Fruit fly (Drosophila melanogaster) whole organism, pupa: ENCODE measurements around the gene raskol.

ENCODE experiments used
- CG10348 ChIP-seq: fragments of 200-800 bp; sonication (Bioruptor generic); IDR thresholded peaks from 2 replicates; pipeline ENCODE4 v1.3.6; 2022; ENCODE audit warnings: missing biosample characterization, missing genetic modification characterization
- CG12605 ChIP-seq: fragments of 200-800 bp; sonication (Bioruptor generic); IDR thresholded peaks from 2 replicates; pipeline ENCODE4 v1.3.6; 2022; ENCODE audit warnings: missing biosample characterization, missing genetic modification characterization
- CG13204 ChIP-seq: fragments of 200-800 bp; sonication (Bioruptor generic); optimal IDR thresholded peaks from 2 replicates; lab custom pipeline; 2018; ENCODE audit warnings: missing biosample characterization, mild to moderate bottlenecking, missing genetic modification characterization, moderate library complexity
- CG14655 ChIP-seq: fragments of 200-800 bp; sonication (Bioruptor generic); optimal IDR thresholded peaks from 3 replicates; lab custom pipeline; 2017; ENCODE audit warnings: mild to moderate bottlenecking, missing biosample characterization, missing genetic modification reagents, missing genetic modification characterization
- CG15710 ChIP-seq: fragments of 200-800 bp; sonication (Bioruptor generic); optimal IDR thresholded peaks from 2 replicates; lab custom pipeline; 2018; ENCODE audit warnings: missing biosample characterization, mild to moderate bottlenecking, missing genetic modification characterization, moderate library complexity
- CG17806 ChIP-seq: fragments of 200-800 bp; sonication (Bioruptor generic); optimal IDR thresholded peaks from 2 replicates; lab custom pipeline; 2018; ENCODE audit warnings: missing biosample characterization, mild to moderate bottlenecking, missing genetic modification characterization, moderate library complexity
- CG32121 ChIP-seq: fragments of 200-800 bp; sonication (Bioruptor generic); IDR thresholded peaks from 2 replicates; pipeline ENCODE4 v1.3.6; 2022; ENCODE audit warnings: missing biosample characterization, missing genetic modification characterization
- CG34367 ChIP-seq: fragments of 200-800 bp; sonication (Bioruptor generic); optimal IDR thresholded peaks from 2 replicates; lab custom pipeline; 2018; ENCODE audit warnings: missing biosample characterization, mild to moderate bottlenecking, missing genetic modification characterization
- CG4496 ChIP-seq: fragments of 200-800 bp; sonication (Bioruptor generic); IDR thresholded peaks from 3 replicates; pipeline ENCODE4 v1.3.6; 2022; ENCODE audit warnings: missing biosample characterization, missing genetic modification characterization
- CG8159 ChIP-seq: fragments of 200-800 bp; sonication (Bioruptor generic); optimal IDR thresholded peaks from 3 replicates; lab custom pipeline; 2018; ENCODE audit warnings: missing biosample characterization, mild to moderate bottlenecking, missing genetic modification characterization, moderate library complexity
- CG8301 ChIP-seq: fragments of 200-800 bp; sonication (Bioruptor generic); optimal IDR thresholded peaks from 2 replicates; lab custom pipeline; 2018; ENCODE audit warnings: missing biosample characterization, mild to moderate bottlenecking, missing genetic modification characterization
- CG9948 ChIP-seq: fragments of 200-800 bp; sonication (Bioruptor generic); optimal IDR thresholded peaks from 2 replicates; lab custom pipeline; 2018; ENCODE audit warnings: missing biosample characterization, mild to moderate bottlenecking, missing genetic modification characterization, moderate library complexity
- D1 ChIP-seq: fragments of 200-800 bp; sonication (Bioruptor generic); optimal IDR thresholded peaks from 2 replicates; lab custom pipeline; 2018; ENCODE audit warnings: missing biosample characterization, mild to moderate bottlenecking, missing genetic modification characterization, moderate library complexity
- EcR ChIP-seq: fragments of 200-800 bp; sonication (Bioruptor generic); optimal IDR thresholded peaks from 3 replicates; lab custom pipeline; 2019; ENCODE audit warnings: missing biosample characterization, missing genetic modification characterization, mild to moderate bottlenecking, moderate library complexity, missing genetic modification reagents
- Ets98B ChIP-seq: fragments of 200-800 bp; sonication (Bioruptor generic); IDR thresholded peaks from 2 replicates; pipeline ENCODE4 v1.3.6; 2022; ENCODE audit warnings: missing biosample characterization, missing genetic modification characterization
- Pif1A ChIP-seq: fragments of 200-800 bp; sonication (Bioruptor generic); optimal IDR thresholded peaks from 3 replicates; lab custom pipeline; 2016; ENCODE audit warnings: missing biosample characterization, missing genetic modification characterization
- Pif1B ChIP-seq: fragments of 200-800 bp; sonication (Bioruptor generic); optimal IDR thresholded peaks from 3 replicates; lab custom pipeline; 2016; ENCODE audit warnings: missing biosample characterization, missing genetic modification characterization
- Snoo ChIP-seq: fragments of 200-800 bp; sonication (Bioruptor generic); optimal IDR thresholded peaks from 3 replicates; lab custom pipeline; 2017; ENCODE audit warnings: missing biosample characterization, mild to moderate bottlenecking, missing genetic modification characterization, inconsistent platforms
- fd96Ca ChIP-seq: fragments of 200-800 bp; sonication (Bioruptor generic); IDR thresholded peaks from 3 replicates; pipeline ENCODE4 v1.3.6; 2022; ENCODE audit warnings: missing biosample characterization, missing genetic modification characterization
- gl ChIP-seq: fragments of 200-800 bp; sonication (Bioruptor generic); optimal IDR thresholded peaks from 2 replicates; lab custom pipeline; 2018; ENCODE audit warnings: missing biosample characterization, mild to moderate bottlenecking, missing genetic modification characterization
- rn ChIP-seq: fragments of 200-800 bp; sonication (Bioruptor generic); IDR thresholded peaks from 2 replicates; pipeline ENCODE4 v1.3.6; 2022; ENCODE audit warnings: missing biosample characterization, missing genetic modification characterization

raskol gene

dm6 chrX:17760522-17760921, 50.6 kb downstream of the raskol start:
- TF ChIP-seq CG14655: no peak
- peak; percentile 40 for TF ChIP-seq CG34367
- peak; percentile 38 for TF ChIP-seq CG15710 (tag; lab: Kevin White, UChicago)
- TF ChIP-seq fd96Ca: no peak
- TF ChIP-seq CG32121 (GFP tag; lab: Robert Waterston, UW): no peak
- no peak for TF ChIP-seq CG8301 (tag; lab: Kevin White, UChicago)
- TF ChIP-seq EcR: no peak
- TF ChIP-seq CG8159 (tag; lab: Kevin White, UChicago): peak; percentile 61
- TF ChIP-seq gl (tag; lab: Kevin White, UChicago): no peak
- TF ChIP-seq Pif1A: peak; percentile 15
- no peak for TF ChIP-seq CG13204 (GFP tag; lab: Kevin White, UChicago)
- no peak for TF ChIP-seq CG4496 (GFP tag; lab: Robert Waterston, UW)
- no peak for TF ChIP-seq D1
- no peak for TF ChIP-seq rn (GFP tag; lab: Robert Waterston, UW)
- peak; percentile 5 for TF ChIP-seq Pif1B (GFP tag; lab: Kevin White, UChicago)
- no peak for TF ChIP-seq CG12605 (GFP tag; lab: Robert Waterston, UW)
- peak; percentile 52 for TF ChIP-seq CG17806
- TF ChIP-seq CG10348 (GFP tag; lab: Robert Waterston, UW): no peak
- TF ChIP-seq CG9948 (tag; lab: Kevin White, UChicago): peak; percentile 57
- no peak for TF ChIP-seq Ets98B (GFP tag; lab: Robert Waterston, UW)
- TF ChIP-seq Snoo (tag; lab: Kevin White, UChicago): peak; percentile 54

dm6 chrX:17762270-17762669, 52.3 kb downstream of the raskol start:
- TF ChIP-seq fd96Ca (no peak), CG12605 (GFP tag; lab: Robert Waterston, UW) (no peak), CG9948 (tag; lab: Kevin White, UChicago) (no peak), CG4496 (GFP tag; lab: Robert Waterston, UW) (no peak), CG34367 (no peak), CG8301 (tag; lab: Kevin White, UChicago) (no peak), CG17806 (no peak), CG14655 (no peak), CG8159 (tag; lab: Kevin White, UChicago) (no peak), Ets98B (GFP tag; lab: Robert Waterston, UW) (no peak), CG13204 (GFP tag; lab: Kevin White, UChicago) (no peak), CG10348 (GFP tag; lab: Robert Waterston, UW) (no peak), CG15710 (tag; lab: Kevin White, UChicago) (no peak), Pif1A (no peak)
- TF ChIP-seq, all 21 proteins: peak for 0

dm6 chrX:17763622-17764021, 53.7 kb downstream of the raskol start:
- TF ChIP-seq CG14655: no peak
- TF ChIP-seq D1: no peak
- no peak for TF ChIP-seq Pif1B (GFP tag; lab: Kevin White, UChicago)
- TF ChIP-seq rn (GFP tag; lab: Robert Waterston, UW): no peak
- no peak for TF ChIP-seq CG17806
- TF ChIP-seq CG4496 (GFP tag; lab: Robert Waterston, UW): no peak
- TF ChIP-seq CG8159 (tag; lab: Kevin White, UChicago): no peak
- TF ChIP-seq CG8301 (tag; lab: Kevin White, UChicago): no peak
- no peak for TF ChIP-seq EcR
- no peak for TF ChIP-seq Pif1A
- no peak for TF ChIP-seq Snoo (tag; lab: Kevin White, UChicago)
- no peak for TF ChIP-seq CG32121 (GFP tag; lab: Robert Waterston, UW)
- no peak for TF ChIP-seq gl (tag; lab: Kevin White, UChicago)
- no peak for TF ChIP-seq CG13204 (GFP tag; lab: Kevin White, UChicago)
- no peak for TF ChIP-seq CG15710 (tag; lab: Kevin White, UChicago)
- no peak for TF ChIP-seq CG12605 (GFP tag; lab: Robert Waterston, UW)
- no peak for TF ChIP-seq fd96Ca
- TF ChIP-seq CG9948 (tag; lab: Kevin White, UChicago): no peak
- no peak for TF ChIP-seq CG10348 (GFP tag; lab: Robert Waterston, UW)

dm6 chrX:17764897-17765296, 55.0 kb downstream of the raskol start:
- TF ChIP-seq Snoo (tag; lab: Kevin White, UChicago) (no peak), D1 (no peak), Pif1A (no peak), EcR (no peak), CG10348 (GFP tag; lab: Robert Waterston, UW) (no peak), CG14655 (no peak), Ets98B (GFP tag; lab: Robert Waterston, UW) (no peak), CG4496 (GFP tag; lab: Robert Waterston, UW) (no peak), CG13204 (GFP tag; lab: Kevin White, UChicago) (no peak), CG17806 (no peak), gl (tag; lab: Kevin White, UChicago) (no peak), CG12605 (GFP tag; lab: Robert Waterston, UW) (no peak), CG8301 (tag; lab: Kevin White, UChicago) (no peak)
- TF ChIP-seq, all 21 proteins: peak for 0

dm6 chrX:17768130-17768697, 58.3 kb downstream of the raskol start, which contains the start of gene unc-4:
Gene unc-4, plus strand, starts transcription at chrX:17768569.
- TF ChIP-seq CG17806 (no peak), CG8301 (tag; lab: Kevin White, UChicago) (no peak), D1 (no peak), CG10348 (GFP tag; lab: Robert Waterston, UW) (no peak), CG12605 (GFP tag; lab: Robert Waterston, UW) (no peak), CG15710 (tag; lab: Kevin White, UChicago) (no peak), CG32121 (GFP tag; lab: Robert Waterston, UW) (no peak), CG34367 (no peak), gl (tag; lab: Kevin White, UChicago) (no peak), CG14655 (no peak), CG4496 (GFP tag; lab: Robert Waterston, UW) (no peak), Ets98B (GFP tag; lab: Robert Waterston, UW) (no peak), Pif1A (no peak), CG13204 (GFP tag; lab: Kevin White, UChicago) (no peak), Pif1B (GFP tag; lab: Kevin White, UChicago) (no peak)
